Worm (Caenorhabditis elegans): ENCODE results near the gene zfp-3.

ce11 chrX:1491036-1491435 is 44.6 kb upstream of the zfp-3 start:
- TF ChIP-seq lsy-2 (tag; optimal IDR thresholded peaks at IDR 0.05) (no peak), unc-130 (tag; optimal IDR thresholded peaks at IDR 0.05) (no peak), elt-2 (tag; optimal IDR thresholded peaks at IDR 0.05) (no peak), fos-1 (tag; optimal IDR thresholded peaks at IDR 0.05) (no peak)

Measured in whole organism, L1 larva.